Worm (Caenorhabditis elegans) whole organism, mixed stage, embryonic: Measurements from ENCODE around the gene nifk-1.

Experiments
- M03D4.4 ChIP-seq: sonication (generic microtip); optimal IDR thresholded peaks from 2 replicates; lab custom pipeline; 2017; ENCODE audit warnings: mild to moderate bottlenecking, missing genetic modification characterization, missing compliant biosample characterization
- bed-3 ChIP-seq: fragments of 200-800 bp; sonication (Bioruptor generic); optimal IDR thresholded peaks from 3 replicates; lab custom pipeline; 2018; ENCODE audit warnings: mild to moderate bottlenecking, missing genetic modification characterization, moderate library complexity, missing compliant biosample characterization
- blmp-1 ChIP-seq: fragments of 150-350 bp; optimal IDR thresholded peaks from 2 replicates; lab custom pipeline; 2014; ENCODE audit warnings: missing biosample characterization, missing genetic modification characterization
- ceh-39 ChIP-seq: fragments of 150-350 bp; optimal IDR thresholded peaks from 2 replicates; lab custom pipeline; 2014; ENCODE audit warnings: missing biosample characterization, missing genetic modification characterization
- ceh-83 ChIP-seq: fragments of 200-800 bp; sonication (Bioruptor generic); optimal IDR thresholded peaks from 2 replicates; lab custom pipeline; 2018; ENCODE audit warnings: mild to moderate bottlenecking, missing genetic modification characterization, missing compliant biosample characterization
- ces-1 ChIP-seq: fragments of 150-350 bp; optimal IDR thresholded peaks from 2 replicates; lab custom pipeline; 2014; ENCODE audit warnings: missing biosample characterization, missing genetic modification reagents, missing genetic modification characterization
- cnd-1 ChIP-seq: fragments of 200-800 bp; sonication (Bioruptor generic); optimal IDR thresholded peaks from 2 replicates; lab custom pipeline; 2018; ENCODE audit warnings: mild to moderate bottlenecking, missing genetic modification characterization, missing compliant biosample characterization
- drap-1 ChIP-seq: fragments of 200-800 bp; sonication (Bioruptor generic); optimal IDR thresholded peaks from 3 replicates; lab custom pipeline; 2018; ENCODE audit warnings: mild to moderate bottlenecking, missing genetic modification characterization, missing compliant biosample characterization
- elt-1 ChIP-seq: sonication (generic microtip); optimal IDR thresholded peaks from 2 replicates; lab custom pipeline; 2017; ENCODE audit warnings: missing genetic modification characterization, mild to moderate bottlenecking, missing compliant biosample characterization, antibody characterized with exemption, moderate library complexity, borderline replicate concordance; ENCODE audit not compliant: insufficient read depth
- elt-3 ChIP-seq: fragments of 150-350 bp; optimal IDR thresholded peaks from 2 replicates; lab custom pipeline; 2014; ENCODE audit warnings: missing biosample characterization, missing genetic modification characterization
- flh-1 ChIP-seq: fragments of 200-800 bp; sonication (Bioruptor generic); optimal IDR thresholded peaks from 2 replicates; lab custom pipeline; 2018; ENCODE audit warnings: mild to moderate bottlenecking, missing genetic modification characterization, moderate library complexity, missing compliant biosample characterization
- ham-2 ChIP-seq: fragments of 200-800 bp; sonication (Bioruptor generic); optimal IDR thresholded peaks from 2 replicates; lab custom pipeline; 2018; ENCODE audit warnings: mild to moderate bottlenecking, missing genetic modification characterization, missing compliant biosample characterization
- hlh-1 ChIP-seq: fragments of 150-350 bp; optimal IDR thresholded peaks from 2 replicates; lab custom pipeline; 2014; ENCODE audit warnings: missing biosample characterization, missing genetic modification reagents, missing genetic modification characterization
- lin-13 ChIP-seq: fragments of 150-350 bp; optimal IDR thresholded peaks from 2 replicates; lab custom pipeline; 2014; ENCODE audit warnings: missing biosample characterization, missing genetic modification characterization
- lin-32 ChIP-seq: fragments of 200-800 bp; sonication (Bioruptor generic); optimal IDR thresholded peaks from 2 replicates; lab custom pipeline; 2018; ENCODE audit warnings: mild to moderate bottlenecking, missing genetic modification characterization, missing compliant biosample characterization
- lsy-2 ChIP-seq: fragments of 150-350 bp; optimal IDR thresholded peaks from 2 replicates; lab custom pipeline; 2014; ENCODE audit warnings: missing biosample characterization, missing genetic modification characterization
- mab-5 ChIP-seq: fragments of 150-350 bp; optimal IDR thresholded peaks from 2 replicates; lab custom pipeline; 2014; ENCODE audit warnings: missing biosample characterization, missing genetic modification characterization
- mep-1 ChIP-seq: fragments of 150-350 bp; optimal IDR thresholded peaks from 2 replicates; lab custom pipeline; 2017; ENCODE audit warnings: missing biosample characterization, missing genetic modification reagents, missing genetic modification characterization, inconsistent platforms
- mls-2 ChIP-seq: sonication (generic microtip); optimal IDR thresholded peaks from 2 replicates; lab custom pipeline; 2016; ENCODE audit warnings: mild to moderate bottlenecking, missing genetic modification characterization, moderate library complexity, missing compliant biosample characterization
- nhr-12 ChIP-seq: fragments of 150-350 bp; optimal IDR thresholded peaks from 2 replicates; lab custom pipeline; 2014; ENCODE audit warnings: missing biosample characterization, missing genetic modification characterization
- nhr-2 ChIP-seq: fragments of 150-350 bp; optimal IDR thresholded peaks from 2 replicates; lab custom pipeline; 2014; ENCODE audit warnings: missing biosample characterization, missing genetic modification characterization
- nhr-237 ChIP-seq: fragments of 150-350 bp; optimal IDR thresholded peaks from 2 replicates; lab custom pipeline; 2014; ENCODE audit warnings: missing biosample characterization, missing genetic modification characterization
- nhr-28 ChIP-seq: fragments of 150-350 bp; optimal IDR thresholded peaks from 2 replicates; lab custom pipeline; 2014; ENCODE audit warnings: missing biosample characterization, missing genetic modification characterization
- nhr-76 ChIP-seq: sonication (generic microtip); optimal IDR thresholded peaks from 2 replicates; lab custom pipeline; 2017; ENCODE audit warnings: missing biosample characterization, missing genetic modification characterization
- pha-4 ChIP-seq: fragments of 150-350 bp; optimal IDR thresholded peaks from 2 replicates; lab custom pipeline; 2018; ENCODE audit warnings: missing biosample characterization, missing genetic modification reagents, missing genetic modification characterization
- snpc-4 ChIP-seq: fragments of 150-350 bp; optimal IDR thresholded peaks from 2 replicates; lab custom pipeline; 2014; ENCODE audit warnings: missing biosample characterization, missing genetic modification characterization
- tbx-8 ChIP-seq: fragments of 200-800 bp; sonication (Bioruptor generic); optimal IDR thresholded peaks from 2 replicates; lab custom pipeline; 2018; ENCODE audit warnings: mild to moderate bottlenecking, missing genetic modification characterization, moderate library complexity, missing compliant biosample characterization
- unc-120 ChIP-seq: sonication (generic microtip); optimal IDR thresholded peaks from 2 replicates; lab custom pipeline; 2017; ENCODE audit warnings: missing genetic modification characterization, missing compliant biosample characterization; ENCODE audit not compliant: poor library complexity, severe bottlenecking
- unc-39 ChIP-seq: fragments of 150-350 bp; optimal IDR thresholded peaks from 2 replicates; lab custom pipeline; 2014; ENCODE audit warnings: missing biosample characterization, missing genetic modification characterization
- unc-62 ChIP-seq: fragments of 150-350 bp; optimal IDR thresholded peaks from 2 replicates; lab custom pipeline; 2014; ENCODE audit warnings: missing biosample characterization, missing genetic modification reagents, missing genetic modification characterization
- ztf-11 ChIP-seq: fragments of 150-350 bp; optimal IDR thresholded peaks from 2 replicates; lab custom pipeline; 2014; ENCODE audit warnings: missing biosample characterization, missing genetic modification characterization

Gene nifk-1

DNA sequence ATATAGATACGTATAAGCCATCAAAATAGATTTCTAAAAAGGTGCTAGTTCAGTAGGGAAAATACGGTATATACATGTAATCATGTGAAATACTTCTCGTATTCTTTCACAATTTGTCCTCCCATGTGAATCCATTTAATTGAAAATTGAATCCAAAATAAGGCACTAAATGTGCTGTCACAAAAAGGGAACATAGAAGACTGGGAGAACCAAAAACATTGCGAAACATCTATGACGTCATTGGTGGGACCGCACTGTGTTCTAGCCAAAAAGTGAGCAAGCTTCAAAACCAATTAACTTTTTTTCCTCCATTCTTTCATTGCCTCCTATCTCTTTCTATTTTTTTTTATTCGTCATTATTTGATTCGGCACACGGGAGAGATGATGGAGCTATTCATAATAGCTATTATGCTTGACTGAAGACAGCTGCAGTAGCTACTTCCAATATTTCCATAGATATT lies 34.7 kb downstream of the nifk-1 start, which contains the start of gene cdka-1:
Gene cdka-1, plus strand, starts transcription at position 411 of the 461 bp plus-strand sequence.
- TF ChIP-seq nhr-237 (tag; lab: Kevin White, UChicago) (no peak), ces-1 (peak; percentile 16)

DNA sequence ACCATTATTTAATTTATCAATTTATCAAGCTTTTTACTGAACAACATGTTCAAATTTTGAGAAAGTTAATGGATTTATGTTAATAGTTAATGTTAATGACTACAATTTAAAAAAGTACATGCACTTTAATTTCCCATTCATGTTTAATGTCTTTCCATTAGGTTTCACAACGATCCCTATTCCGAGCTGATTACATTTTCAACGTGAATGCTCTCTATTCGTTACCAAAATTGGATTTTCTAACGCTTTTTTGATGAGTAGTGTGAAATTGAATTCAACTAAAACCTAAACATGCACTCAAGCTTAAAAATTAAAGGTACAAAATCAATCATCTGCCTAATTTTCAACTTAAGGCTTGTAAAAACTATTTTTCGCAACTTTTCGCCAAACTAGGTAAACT lies 35.7 kb downstream of the nifk-1 start:
- TF ChIP-seq unc-120 (tag; lab: Kevin White, UChicago) (no peak), ces-1 (peak; percentile 75), nhr-76 (tag; lab: Kevin White, UChicago) (no peak)

DNA sequence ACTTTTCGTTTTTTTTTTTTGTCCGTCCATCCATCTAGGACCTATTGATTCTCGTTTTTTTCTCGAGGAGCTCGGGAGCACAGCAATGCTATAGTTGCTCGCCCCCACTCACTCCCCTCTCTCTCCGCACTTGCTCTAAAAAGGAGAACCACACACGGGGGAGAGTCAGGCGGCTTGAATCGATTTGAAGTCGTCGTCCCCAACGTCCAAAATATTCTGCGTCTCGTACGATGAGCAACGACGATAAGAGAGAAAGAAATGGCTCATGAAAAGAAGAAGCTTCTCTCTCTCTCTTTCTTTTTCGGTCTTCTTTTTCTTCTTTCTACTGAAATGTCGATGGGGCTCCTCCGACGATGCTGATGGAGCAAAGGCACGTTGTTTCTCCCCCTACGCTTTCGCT lies 36.7 kb downstream of the nifk-1 start:
- TF ChIP-seq ces-1 (peak; percentile 70), drap-1 (GFP tag; lab: Kevin White, UChicago) (no peak), bed-3 (no peak), mab-5 (tag; lab: Kevin White, UChicago) (no peak), nhr-28 (tag; lab: Kevin White, UChicago) (no peak), ham-2 (GFP tag; lab: Kevin White, UChicago) (no peak), nhr-76 (tag; lab: Kevin White, UChicago) (no peak)

DNA sequence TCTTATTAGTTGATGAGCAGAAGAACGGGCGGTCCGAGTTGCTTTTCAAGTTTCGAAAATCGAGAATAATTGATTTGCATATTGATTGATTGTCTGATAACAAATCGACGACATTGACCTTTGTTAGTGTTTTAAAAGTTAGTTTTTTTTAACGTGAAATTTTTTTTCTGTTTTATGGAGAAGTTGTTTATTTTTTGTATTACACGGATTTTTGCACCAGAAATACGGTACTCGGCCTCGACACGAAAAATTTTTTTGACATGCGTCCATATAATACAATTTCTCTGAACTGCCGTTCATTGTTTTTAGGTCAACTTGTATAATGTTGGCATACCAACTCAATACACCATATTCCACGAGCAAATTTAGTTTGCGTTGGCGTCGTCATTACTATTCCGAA lies 37.7 kb downstream of the nifk-1 start, which contains the start of gene T23F11.2:
Gene T23F11.2, minus strand, starts transcription at position 101 of the 400 bp plus-strand sequence.
- TF ChIP-seq nhr-2 (tag; lab: Kevin White, UChicago): no peak
- TF ChIP-seq lin-32: no peak
- TF ChIP-seq bed-3: no peak
- no peak for TF ChIP-seq nhr-76 (tag; lab: Kevin White, UChicago)
- no peak for TF ChIP-seq mep-1 (tag; lab: Kevin White, UChicago)
- no peak for TF ChIP-seq elt-1 (tag; lab: Kevin White, UChicago)
- TF ChIP-seq blmp-1 (tag; lab: Kevin White, UChicago): no peak
- no peak for TF ChIP-seq nhr-12
- TF ChIP-seq flh-1 (GFP tag; lab: Kevin White, UChicago): no peak
- TF ChIP-seq cnd-1: no peak
- no peak for TF ChIP-seq lsy-2 (tag; lab: Kevin White, UChicago)

DNA sequence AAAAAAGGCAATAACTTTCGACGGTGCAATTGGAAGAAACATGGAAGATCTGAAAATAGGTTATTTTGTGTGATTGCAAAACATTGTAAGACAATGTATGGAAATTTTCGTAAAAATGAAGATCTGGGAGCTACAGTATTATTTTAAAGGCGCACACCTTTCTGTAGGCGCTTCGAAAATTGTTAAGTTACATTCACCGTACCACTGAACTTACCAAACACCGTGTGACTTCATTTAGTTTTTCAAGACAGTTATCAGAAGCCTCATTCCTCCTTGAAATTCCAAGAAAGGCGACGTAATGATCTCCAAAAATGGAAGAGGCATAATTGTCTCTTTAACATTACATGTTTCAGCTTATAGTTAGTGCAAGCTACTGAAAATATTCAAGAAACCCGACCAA lies 39.2 kb downstream of the nifk-1 start:
- no peak for TF ChIP-seq ces-1
- no peak for TF ChIP-seq lin-32
- no peak for TF ChIP-seq unc-62
- TF ChIP-seq cnd-1: no peak
- TF ChIP-seq blmp-1 (tag; lab: Kevin White, UChicago): no peak
- no peak for TF ChIP-seq ham-2 (GFP tag; lab: Kevin White, UChicago)
- TF ChIP-seq mep-1 (tag; lab: Kevin White, UChicago): no peak
- no peak for TF ChIP-seq tbx-8 (GFP tag; lab: Kevin White, UChicago)
- TF ChIP-seq nhr-28 (tag; lab: Kevin White, UChicago): no peak
- no peak for TF ChIP-seq nhr-2 (tag; lab: Kevin White, UChicago)
- no peak for TF ChIP-seq ceh-39
- no peak for TF ChIP-seq lsy-2 (tag; lab: Kevin White, UChicago)
- TF ChIP-seq unc-39 (tag; lab: Kevin White, UChicago): no peak
- TF ChIP-seq, all 35 proteins: peak for 0

DNA sequence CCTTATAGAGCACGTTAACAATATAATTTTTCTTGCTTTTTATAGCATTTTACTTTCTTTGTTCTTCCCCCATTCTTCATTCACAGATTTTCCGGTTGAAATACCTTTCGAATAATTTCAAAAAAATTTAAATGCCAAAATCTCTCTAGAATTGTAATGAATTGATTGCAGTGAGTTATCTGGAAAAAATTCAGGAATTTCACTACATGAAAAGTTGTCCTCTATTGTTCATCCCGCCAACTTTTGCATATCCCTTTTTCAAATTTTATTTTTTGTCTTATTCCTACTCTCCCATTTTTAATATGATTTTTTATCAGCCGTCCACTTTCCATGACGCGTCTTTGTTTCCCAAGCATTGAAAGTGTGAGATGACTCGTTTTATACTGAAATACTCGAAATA lies 39.7 kb downstream of the nifk-1 start:
- no peak for TF ChIP-seq unc-62
- TF ChIP-seq mep-1 (tag; lab: Kevin White, UChicago): no peak
- no peak for TF ChIP-seq lsy-2 (tag; lab: Kevin White, UChicago)
- TF ChIP-seq unc-39 (tag; lab: Kevin White, UChicago): no peak
- no peak for TF ChIP-seq flh-1 (GFP tag; lab: Kevin White, UChicago)

DNA sequence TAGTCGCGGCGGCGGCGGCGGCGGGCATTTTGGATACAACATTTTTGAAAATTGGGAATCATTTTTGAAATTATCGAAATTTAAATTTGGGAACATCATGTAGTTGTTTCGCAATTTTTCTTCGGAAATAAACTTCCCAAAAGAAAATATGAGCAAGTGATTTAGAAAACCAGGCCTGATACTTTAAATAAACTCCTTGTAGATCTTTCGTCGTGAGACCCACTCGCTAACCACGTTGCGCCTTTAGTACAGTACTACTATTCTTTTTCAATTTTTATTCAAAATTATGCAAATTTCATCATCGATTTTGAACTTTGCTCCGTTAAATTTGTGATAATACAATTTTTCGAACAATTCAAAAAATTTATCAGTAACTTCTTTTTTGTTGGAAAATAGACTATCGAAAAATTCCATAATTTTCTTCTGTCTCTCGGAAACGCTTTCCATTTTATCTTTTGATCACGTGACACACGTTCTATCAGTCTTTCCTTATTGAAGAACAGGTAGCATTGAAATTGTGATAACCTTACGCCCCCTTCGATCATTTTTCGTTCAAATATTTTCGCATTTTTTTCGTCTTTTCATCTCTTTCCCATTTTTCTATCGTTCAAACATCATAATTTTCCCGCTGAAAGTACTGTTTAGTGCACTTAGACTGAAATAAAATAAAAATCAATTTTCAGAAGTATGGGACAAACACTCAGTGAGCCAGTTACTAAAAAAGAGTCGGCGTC lies 43.1 kb downstream of the nifk-1 start, which contains the start of gene ppm-2:
Gene ppm-2, plus strand, starts transcription at position 684 of the 734 bp plus-strand sequence.
- TF ChIP-seq lin-13 (tag; lab: Kevin White, UChicago): no peak
- TF ChIP-seq bed-3: no peak
- no peak for TF ChIP-seq ces-1
- TF ChIP-seq ztf-11 (tag; lab: Kevin White, UChicago): no peak
- TF ChIP-seq lin-32: no peak
- no peak for TF ChIP-seq hlh-1 (tag; lab: Kevin White, UChicago)
- TF ChIP-seq ceh-39: no peak
- TF ChIP-seq elt-3 (tag; lab: Kevin White, UChicago): no peak
- TF ChIP-seq unc-120 (tag; lab: Kevin White, UChicago): no peak
- TF ChIP-seq flh-1 (GFP tag; lab: Kevin White, UChicago): no peak
- TF ChIP-seq unc-62: no peak
- TF ChIP-seq blmp-1 (tag; lab: Kevin White, UChicago): no peak
- no peak for TF ChIP-seq pha-4 (tag; lab: Kevin White, UChicago)
- no peak for TF ChIP-seq nhr-28 (tag; lab: Kevin White, UChicago)
- no peak for TF ChIP-seq snpc-4 (tag; lab: Kevin White, UChicago)
- no peak for TF ChIP-seq ceh-83
- TF ChIP-seq M03D4.4 (tag; lab: Kevin White, UChicago): no peak
- no peak for TF ChIP-seq mls-2 (tag; lab: Kevin White, UChicago)
- no peak for TF ChIP-seq nhr-76 (tag; lab: Kevin White, UChicago)
- no peak for TF ChIP-seq tbx-8 (GFP tag; lab: Kevin White, UChicago)
